Worm (Caenorhabditis elegans): ENCODE data around the gene clec-158.
A peak's percentile ranks its signal among the peaks of the same experiment; 100 is the strongest.

clec-158 gene

ce11 chrIII:6895166-6895565, 35.8 kb upstream of the clec-158 start (continued):
- TF ChIP-seq ceh-88 (GFP tag; IDR thresholded peaks at IDR 0.05) (no peak), tbx-2 (tag; optimal IDR thresholded peaks at IDR 0.05) (peak; percentile 77), lin-35 (GFP tag; optimal IDR thresholded peaks at IDR 0.05) (peak; percentile 31 to 67), ceh-90 (tag; optimal IDR thresholded peaks at IDR 0.05) (no peak), egl-27 (tag; optimal IDR thresholded peaks at IDR 0.05) (no peak), irx-1 (tag; optimal IDR thresholded peaks at IDR 0.05) (no peak), ceh-82 (tag; optimal IDR thresholded peaks at IDR 0.05) (peak in 2 of 3 experiments; percentile 10 to 11), pqm-1 (tag; optimal IDR thresholded peaks at IDR 0.05) (no peak), dsc-1 (tag; optimal IDR thresholded peaks at IDR 0.05) (no peak), fkh-8 (tag; optimal IDR thresholded peaks at IDR 0.05) (no peak), unc-62 (GFP tag; optimal IDR thresholded peaks at IDR 0.05) (no peak), unc-130 (tag; optimal IDR thresholded peaks at IDR 0.05) (no peak), pag-3 (tag; optimal IDR thresholded peaks at IDR 0.05; ENCODE audit: borderline replicate concordance, insufficient read depth) (no peak), fkh-4 (tag; optimal IDR thresholded peaks at IDR 0.05; ENCODE audit: borderline replicate concordance) (no peak), hlh-17 (GFP tag; optimal IDR thresholded peaks at IDR 0.05; ENCODE audit: borderline replicate concordance) (no peak), lin-15B (tag; optimal IDR thresholded peaks at IDR 0.05) (no peak), C04F5.9 (tag; optimal IDR thresholded peaks at IDR 0.05) (no peak), rnt-1 (tag; optimal IDR thresholded peaks at IDR 0.05) (peak; percentile 81), nhr-20 (tag; optimal IDR thresholded peaks at IDR 0.05) (peak; percentile 87), zip-4 (GFP tag; optimal IDR thresholded peaks at IDR 0.05) (no peak), mef-2 (tag; optimal IDR thresholded peaks at IDR 0.05) (no peak), nhr-28 (tag; optimal IDR thresholded peaks at IDR 0.05) (no peak), efl-1 (optimal IDR thresholded peaks at IDR 0.05) (peak; percentile 60), efl-1 (GFP tag; optimal IDR thresholded peaks at IDR 0.05 in 1 of 2) (peak; percentile 36 to 95), mep-1 (tag; optimal IDR thresholded peaks at IDR 0.05) (peak; percentile 66), blmp-1 (tag; optimal IDR thresholded peaks at IDR 0.05) (peak; percentile 60), alr-1 (tag; optimal IDR thresholded peaks at IDR 0.05; ENCODE audit: borderline replicate concordance) (no peak), pax-3 (tag; optimal IDR thresholded peaks at IDR 0.05) (no peak), aha-1 (tag; optimal IDR thresholded peaks at IDR 0.05) (no peak), egl-13 (tag; optimal IDR thresholded peaks at IDR 0.05) (no peak), xbp-1 (tag; optimal IDR thresholded peaks at IDR 0.05) (peak; percentile 14), efl-3 (GFP tag; optimal IDR thresholded peaks at IDR 0.05) (no peak), lin-14 (GFP tag; optimal IDR thresholded peaks at IDR 0.05) (peak; percentile 90), snu-23 (GFP tag; optimal IDR thresholded peaks at IDR 0.05) (peak; percentile 86), fos-1 (tag; optimal IDR thresholded peaks at IDR 0.05) (peak; percentile 79), sup-37 (GFP tag; optimal IDR thresholded peaks at IDR 0.05) (no peak), ama-1 (optimal IDR thresholded peaks at IDR 0.05) (no peak), grh-1 (GFP tag; IDR thresholded peaks at IDR 0.05) (peak; percentile 44; the same call in 1 of the 2 replicates), Y116A8C.19 (tag; optimal IDR thresholded peaks at IDR 0.05; ENCODE audit: borderline replicate concordance) (no peak), unc-86 (tag; optimal IDR thresholded peaks at IDR 0.05) (no peak), unc-98 (GFP tag; IDR thresholded peaks at IDR 0.05) (no peak), zag-1 (tag; optimal IDR thresholded peaks at IDR 0.05) (no peak)

- no peak for TF ChIP-seq jun-1 (tag; optimal IDR thresholded peaks at IDR 0.05)
Measured at ce11 chrIII:6891560-6891959, 32.2 kb upstream of the clec-158 start, which contains the start of gene K04C2.5. Gene K04C2.5 (minus strand): TSS chrIII:6891660.
